Worm (Caenorhabditis elegans) whole organism, L3 larva: ENCODE measurements around the gene sre-48.

Experiments used
- ZK546.5 ChIP-seq: sonication (generic microtip); optimal IDR thresholded peaks from 2 replicates; lab custom pipeline; 2017; ENCODE audit warnings: missing biosample characterization, missing genetic modification characterization
- ceh-28 ChIP-seq: fragments of 150-350 bp; optimal IDR thresholded peaks from 2 replicates; lab custom pipeline; 2014; ENCODE audit warnings: missing biosample characterization, missing genetic modification reagents, missing genetic modification characterization
- ceh-82 ChIP-seq: fragments of 150-350 bp; optimal IDR thresholded peaks from 2 replicates; lab custom pipeline; 2014; ENCODE audit warnings: missing biosample characterization, missing genetic modification characterization
- ceh-9 ChIP-seq: sonication (generic microtip); optimal IDR thresholded peaks from 2 replicates; lab custom pipeline; 2018; ENCODE audit warnings: missing biosample characterization, missing genetic modification characterization
- daf-12 ChIP-seq: fragments of 150-350 bp; optimal IDR thresholded peaks from 2 replicates; lab custom pipeline; 2014; ENCODE audit warnings: missing biosample characterization, missing genetic modification reagents, missing genetic modification characterization
- egl-27 ChIP-seq: sonication (generic microtip); optimal IDR thresholded peaks from 4 replicates; lab custom pipeline; 2017; ENCODE audit warnings: missing biosample characterization, missing genetic modification reagents, missing genetic modification characterization
- egl-5 ChIP-seq: fragments of 150-350 bp; optimal IDR thresholded peaks from 2 replicates; lab custom pipeline; 2017; ENCODE audit warnings: missing biosample characterization, missing genetic modification reagents, missing genetic modification characterization, inconsistent platforms
- elt-1 ChIP-seq: fragments of 150-350 bp; optimal IDR thresholded peaks from 2 replicates; lab custom pipeline; 2014; ENCODE audit warnings: missing biosample characterization, missing genetic modification characterization
- elt-2 ChIP-seq: sonication (generic microtip); optimal IDR thresholded peaks from 2 replicates; lab custom pipeline; 2016; ENCODE audit warnings: missing genetic modification reagents, mild to moderate bottlenecking, missing genetic modification characterization, missing compliant biosample characterization
- elt-3 ChIP-seq, 3 experiments: fragments of 150-350 bp in 1 of 3; sonication (generic microtip) in 2 of 3; optimal IDR thresholded peaks; 2 replicates in 2 of 3; 4 replicates in 1 of 3; lab custom pipeline; 2014 to 2017; ENCODE audit warnings: missing biosample characterization in 3 of 3, missing genetic modification characterization in 3 of 3
- fkh-10 ChIP-seq: sonication (generic microtip); optimal IDR thresholded peaks from 2 replicates; lab custom pipeline; 2017; ENCODE audit warnings: missing biosample characterization, missing genetic modification reagents, missing genetic modification characterization
- jun-1 ChIP-seq: fragments of 150-350 bp; optimal IDR thresholded peaks from 2 replicates; lab custom pipeline; 2014; ENCODE audit warnings: missing biosample characterization, missing genetic modification reagents, missing genetic modification characterization
- lin-39 ChIP-seq: fragments of 150-350 bp; optimal IDR thresholded peaks from 2 replicates; lab custom pipeline; 2018; ENCODE audit warnings: missing biosample characterization, missing genetic modification reagents, missing genetic modification characterization
- nfya-1 ChIP-seq: sonication (generic microtip); optimal IDR thresholded peaks from 2 replicates; lab custom pipeline; 2017; ENCODE audit warnings: missing genetic modification characterization, mild to moderate bottlenecking, missing compliant biosample characterization, antibody characterized with exemption, moderate library complexity; ENCODE audit not compliant: insufficient read depth
- nhr-23 ChIP-seq: fragments of 150-350 bp; optimal IDR thresholded peaks from 2 replicates; lab custom pipeline; 2014; ENCODE audit warnings: missing biosample characterization, missing genetic modification reagents, missing genetic modification characterization
- nhr-237 ChIP-seq: fragments of 150-350 bp; optimal IDR thresholded peaks from 2 replicates; lab custom pipeline; 2014; ENCODE audit warnings: missing biosample characterization, missing genetic modification characterization
- nhr-25 ChIP-seq: sonication (generic microtip); optimal IDR thresholded peaks from 2 replicates; lab custom pipeline; 2017; ENCODE audit warnings: missing biosample characterization, missing genetic modification characterization
- nhr-43 ChIP-seq: sonication (generic microtip); optimal IDR thresholded peaks from 2 replicates; lab custom pipeline; 2016; ENCODE audit warnings: mild to moderate bottlenecking, missing genetic modification characterization, missing compliant biosample characterization; ENCODE audit not compliant: poor library complexity, severe bottlenecking
- nhr-67 ChIP-seq: fragments of 150-350 bp; optimal IDR thresholded peaks from 2 replicates; lab custom pipeline; 2014; ENCODE audit warnings: missing biosample characterization, missing genetic modification characterization
- nhr-76 ChIP-seq: fragments of 150-350 bp; sonication (generic microtip); optimal IDR thresholded peaks from 5 replicates; lab custom pipeline; 2014; ENCODE audit warnings: missing biosample characterization, missing genetic modification characterization
- nhr-77 ChIP-seq: fragments of 150-350 bp; optimal IDR thresholded peaks from 2 replicates; lab custom pipeline; 2014; ENCODE audit warnings: missing biosample characterization, missing genetic modification characterization
- pha-4 ChIP-seq: fragments of 150-350 bp; optimal IDR thresholded peaks from 2 replicates; lab custom pipeline; 2014; ENCODE audit warnings: missing biosample characterization, missing genetic modification reagents, missing genetic modification characterization
- pqm-1 ChIP-seq: fragments of 150-350 bp; optimal IDR thresholded peaks from 2 replicates; lab custom pipeline; 2017; ENCODE audit warnings: missing biosample characterization, missing genetic modification characterization, inconsistent platforms
- snpc-4 ChIP-seq: fragments of 150-350 bp; optimal IDR thresholded peaks from 2 replicates; lab custom pipeline; 2014; ENCODE audit warnings: missing biosample characterization, missing genetic modification characterization
- zag-1 ChIP-seq: fragments of 150-350 bp; optimal IDR thresholded peaks from 2 replicates; lab custom pipeline; 2014; ENCODE audit warnings: missing biosample characterization, missing genetic modification characterization
- ztf-4 ChIP-seq: fragments of 150-350 bp; optimal IDR thresholded peaks from 2 replicates; lab custom pipeline; 2014; ENCODE audit warnings: missing biosample characterization, missing genetic modification characterization

sre-48 gene

DNA sequence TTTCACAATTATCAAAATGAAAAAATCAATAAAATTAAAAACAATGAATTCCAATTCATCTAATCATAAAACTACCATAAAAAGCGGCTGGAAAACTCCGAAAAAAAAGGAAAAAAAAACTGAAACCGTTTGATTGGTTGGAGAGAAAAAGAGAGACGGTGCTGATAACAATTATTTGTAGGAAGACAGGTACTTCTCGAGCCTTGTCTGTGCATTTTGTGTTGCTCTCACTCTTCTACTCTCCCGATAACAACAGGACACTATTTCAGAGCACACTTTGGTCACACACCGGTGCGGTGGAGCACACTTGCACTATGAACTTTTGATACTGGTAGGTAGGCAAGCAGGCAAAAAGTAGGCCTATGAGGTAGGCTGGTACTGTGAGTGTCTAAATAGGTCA is 23.2 kb downstream of the sre-48 start:
- TF ChIP-seq nhr-237 (tag; lab: Kevin White, UChicago) (no peak), fkh-10 (GFP tag; lab: Kevin White, UChicago) (no peak), ceh-82 (tag; lab: Kevin White, UChicago) (no peak), nfya-1 (tag; lab: Kevin White, UChicago) (peak; percentile 59), jun-1 (peak; percentile 13), elt-2 (peak; percentile 96), pqm-1 (tag; lab: Kevin White, UChicago) (peak; percentile 92), lin-39 (tag; lab: Kevin White, UChicago) (no peak), pha-4 (tag; lab: Kevin White, UChicago) (peak; percentile 33)

DNA sequence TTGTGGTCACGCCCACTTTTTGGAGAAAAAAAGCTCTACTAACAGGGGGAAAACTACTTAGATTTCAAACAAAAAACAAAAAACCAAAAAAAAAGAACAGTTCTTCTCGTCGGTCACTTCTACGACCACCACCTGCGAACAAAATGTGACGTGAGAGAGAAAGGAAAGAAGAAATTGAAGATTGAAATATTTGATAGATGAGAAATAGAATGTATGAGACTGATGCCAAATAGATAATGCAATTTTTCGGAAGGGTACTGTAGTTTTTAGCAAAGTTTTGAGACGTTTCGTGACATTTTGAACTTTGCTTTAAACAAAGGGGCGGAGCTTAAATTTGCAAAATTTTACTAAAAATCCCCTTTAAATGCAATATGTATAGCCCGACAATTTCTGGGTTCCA is 24.7 kb downstream of the sre-48 start:
- peak; percentile 38 for TF ChIP-seq elt-2
- TF ChIP-seq nhr-76 (tag; lab: Kevin White, UChicago) = no peak
- peak; percentile 45 for TF ChIP-seq elt-1 (tag; lab: Kevin White, UChicago)
- TF ChIP-seq nhr-25 (tag; lab: Kevin White, UChicago) = peak; percentile 2

DNA sequence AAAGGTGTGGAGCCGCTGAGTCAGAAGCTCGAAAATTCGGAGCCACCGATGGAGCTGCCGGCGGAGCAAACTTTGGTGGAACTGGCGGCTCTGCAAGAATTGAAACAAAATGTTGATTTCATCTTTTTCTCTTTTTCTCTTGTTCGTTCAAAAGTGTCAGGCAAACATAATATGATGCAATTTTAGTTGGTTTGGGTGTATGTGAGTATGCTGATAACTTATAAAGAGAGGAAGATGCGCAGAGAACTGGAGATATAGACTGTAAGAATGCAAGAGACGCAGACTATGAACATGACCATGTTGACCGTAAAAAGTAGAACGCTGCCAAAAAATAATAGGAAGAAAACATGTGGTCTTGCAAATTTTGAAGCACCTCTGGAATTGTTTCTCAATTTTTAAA is 25.6 kb downstream of the sre-48 start:
- TF ChIP-seq pha-4 (tag; lab: Kevin White, UChicago) (peak; percentile 75), pqm-1 (tag; lab: Kevin White, UChicago) (peak; percentile 78), ztf-4 (tag; lab: Kevin White, UChicago) (no peak), nhr-67 (no peak), nhr-237 (tag; lab: Kevin White, UChicago) (no peak), snpc-4 (tag; lab: Kevin White, UChicago) (peak; percentile 62), egl-5 (tag; lab: Kevin White, UChicago) (no peak), elt-2 (peak; percentile 91), ZK546.5 (no peak), jun-1 (peak; percentile 12)
- TF ChIP-seq, all 47 proteins: peak for 5

DNA sequence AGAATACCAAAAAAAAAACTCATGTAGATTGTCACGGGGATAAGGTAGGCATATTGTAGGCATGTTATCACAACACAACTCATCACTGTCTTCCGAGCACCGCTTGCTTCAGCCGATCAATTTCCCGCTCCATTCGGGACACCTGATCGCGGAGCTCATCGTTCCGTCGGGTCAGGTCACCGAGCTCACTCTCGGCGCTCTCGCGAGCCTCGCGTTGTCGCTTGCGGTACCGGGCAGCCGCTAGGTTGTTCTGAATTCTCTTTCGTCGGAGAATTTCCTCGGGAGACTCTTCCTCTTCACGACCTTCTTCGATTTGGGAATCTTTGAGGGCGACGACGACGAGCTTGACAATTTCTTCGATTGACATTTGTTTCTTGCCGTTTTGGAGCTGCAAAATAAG is 27.7 kb downstream of the sre-48 start:
- TF ChIP-seq jun-1 (no peak), egl-5 (tag; lab: Kevin White, UChicago) (no peak), ceh-9 (tag; lab: Kevin White, UChicago) (no peak)

DNA sequence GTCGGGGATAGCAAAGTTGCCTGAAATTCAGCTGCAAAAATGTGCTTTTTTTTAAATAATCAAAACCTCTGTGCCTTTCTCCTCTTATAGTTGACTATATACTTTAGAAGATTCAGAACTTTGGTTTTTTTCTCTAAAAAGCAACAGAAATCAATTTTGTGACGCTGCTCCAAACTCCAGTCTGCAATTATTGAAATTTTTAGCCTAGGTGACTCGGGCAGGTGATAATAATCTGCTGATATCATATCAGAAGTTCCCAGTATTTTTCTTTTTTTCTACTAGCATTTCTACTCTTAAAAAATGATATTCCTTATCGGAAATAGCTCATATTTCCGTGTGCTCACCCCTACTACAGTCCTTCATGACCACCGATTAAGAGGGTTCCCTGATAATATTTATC is 30.4 kb downstream of the sre-48 start, which contains the start of gene sre-44:
sre-44 (plus strand) TSS at position 301 of the 400 bp plus-strand sequence.
- TF ChIP-seq elt-3 (tag; optimal IDR thresholded peaks at IDR 0.05; lab: Kevin White, UChicago) = no peak
- TF ChIP-seq elt-2 = peak; percentile 49

DNA sequence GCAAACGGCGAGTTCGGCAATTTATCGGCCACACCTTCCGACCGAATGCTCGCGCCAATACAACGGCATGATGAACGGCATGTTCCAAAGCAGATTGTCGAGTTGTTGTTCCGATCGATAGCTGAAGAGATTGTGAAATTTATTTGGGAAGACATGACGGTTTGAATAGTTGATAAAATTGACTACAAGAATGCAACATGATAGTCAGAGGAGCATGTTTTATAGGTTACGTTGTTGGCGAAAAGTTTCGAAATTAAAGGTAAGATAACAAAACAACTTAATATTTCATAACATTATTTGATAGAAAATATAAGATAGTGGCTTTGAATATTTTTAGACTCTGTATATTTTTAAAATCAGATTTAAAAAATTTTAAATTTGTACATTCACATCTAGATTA is 34.2 kb downstream of the sre-48 start:
- TF ChIP-seq ZK546.5 (no peak), egl-27 (tag; lab: Kevin White, UChicago) (no peak), egl-5 (tag; lab: Kevin White, UChicago) (no peak), nhr-43 (tag; lab: Kevin White, UChicago) (no peak), nhr-237 (tag; lab: Kevin White, UChicago) (no peak), ceh-9 (tag; lab: Kevin White, UChicago) (no peak), elt-2 (peak; percentile 53), pha-4 (tag; lab: Kevin White, UChicago) (no peak)

DNA sequence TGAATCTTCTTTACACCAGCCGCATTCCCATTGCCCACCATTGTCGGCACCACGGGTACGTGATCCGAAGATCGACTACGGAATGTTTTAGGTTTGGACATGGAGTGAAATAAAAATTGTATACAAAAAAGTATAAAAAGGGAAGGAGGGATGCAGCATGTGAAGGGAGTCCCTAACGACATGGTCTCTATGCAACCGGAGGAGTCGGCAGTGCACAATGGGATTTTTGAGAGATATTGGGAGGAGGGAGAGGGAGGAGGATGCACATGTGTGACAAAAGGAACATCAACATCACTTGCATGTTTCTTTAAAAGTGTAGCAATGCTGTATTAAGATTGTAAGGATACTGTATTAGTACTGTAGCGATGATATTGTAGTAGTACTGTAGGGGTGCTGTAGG is 40.2 kb downstream of the sre-48 start, which contains the start of gene W07G1.1:
W07G1.1 (minus strand) TSS at position 101 of the 400 bp plus-strand sequence.
- no peak for TF ChIP-seq nhr-23 (tag; lab: Kevin White, UChicago)
- no peak for TF ChIP-seq nhr-77
- no peak for TF ChIP-seq pha-4 (tag; lab: Kevin White, UChicago)
- no peak for TF ChIP-seq daf-12 (tag; lab: Kevin White, UChicago)
- no peak for TF ChIP-seq nhr-67

DNA sequence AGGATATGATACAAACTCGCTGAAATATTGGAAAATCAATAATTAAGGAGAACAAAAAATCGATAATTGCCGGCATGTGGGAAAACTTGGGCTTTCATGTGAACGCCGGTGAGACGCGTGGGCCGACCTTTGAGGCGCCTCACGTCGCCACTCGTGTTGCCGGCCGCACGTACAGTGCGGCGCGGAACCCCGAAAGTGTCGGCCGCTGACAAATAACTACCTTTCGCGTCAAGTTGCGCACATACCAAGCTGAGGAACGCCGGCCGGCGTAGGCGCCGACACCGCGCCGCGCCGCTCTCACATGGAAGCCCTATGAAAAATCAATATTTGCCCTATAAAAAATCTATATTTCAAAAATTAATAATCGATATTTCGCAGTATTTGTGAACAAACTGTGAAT is 41.4 kb downstream of the sre-48 start:
- TF ChIP-seq ceh-28 (tag; lab: Kevin White, UChicago) (peak; percentile 24), zag-1 (tag; lab: Kevin White, UChicago) (no peak)
